Worm (Caenorhabditis elegans) whole organism, L1 larva: ENCODE data around the gene pat-12.

Experiments
- egl-27 ChIP-seq, 2 experiments: fragments of 150-350 bp in 1 of 2; sonication (generic microtip); optimal IDR thresholded peaks; 3 replicates each; lab custom pipeline; 2017 to 2018; ENCODE audit warnings: missing biosample characterization in 2 of 2, missing genetic modification characterization in 2 of 2, missing genetic modification reagents in 2 of 2
- elt-3 ChIP-seq, 6 experiments: fragments of 150-350 bp in 1 of 6; sonication (generic microtip); optimal IDR thresholded peaks; 2 replicates each; lab custom pipeline; 2017 to 2018; ENCODE audit warnings: missing biosample characterization in 6 of 6, missing genetic modification characterization in 6 of 6, inconsistent platforms in 1 of 6
- fos-1 ChIP-seq: fragments of 150-350 bp; optimal IDR thresholded peaks from 2 replicates; lab custom pipeline; 2014; ENCODE audit warnings: missing biosample characterization, missing genetic modification characterization
- grh-1 ChIP-seq: fragments of 200-800 bp; sonication (Bioruptor generic); IDR thresholded peaks from 2 replicates; pipeline ENCODE4 v1.3.6; 2022; ENCODE audit warnings: missing genetic modification reagents, missing genetic modification characterization, missing compliant biosample characterization
- lin-35 ChIP-seq, 2 experiments: fragments of 150-350 bp; optimal IDR thresholded peaks; 2 replicates each; lab custom pipeline; 2014; ENCODE audit warnings: missing biosample characterization in 2 of 2, missing genetic modification characterization in 2 of 2, missing genetic modification reagents in 2 of 2
- lin-39 ChIP-seq: fragments of 150-350 bp; optimal IDR thresholded peaks from 2 replicates; lab custom pipeline; 2014; ENCODE audit warnings: missing biosample characterization, missing genetic modification reagents, missing genetic modification characterization
- lir-3 ChIP-seq: sonication (generic microtip); optimal IDR thresholded peaks from 2 replicates; lab custom pipeline; 2016; ENCODE audit warnings: mild to moderate bottlenecking, missing genetic modification characterization, moderate library complexity, missing compliant biosample characterization; ENCODE audit not compliant: poor library complexity
- nhr-11 ChIP-seq: fragments of 150-350 bp; optimal IDR thresholded peaks from 2 replicates; lab custom pipeline; 2014; ENCODE audit warnings: missing biosample characterization, missing genetic modification characterization
- nhr-237 ChIP-seq: fragments of 150-350 bp; optimal IDR thresholded peaks from 2 replicates; lab custom pipeline; 2014; ENCODE audit warnings: missing biosample characterization, missing genetic modification characterization
- pag-3 ChIP-seq: sonication (generic microtip); optimal IDR thresholded peaks from 2 replicates; lab custom pipeline; 2017; ENCODE audit warnings: missing genetic modification characterization, mild to moderate bottlenecking, missing compliant biosample characterization, antibody characterized with exemption, borderline replicate concordance; ENCODE audit not compliant: insufficient read depth
- skn-1 ChIP-seq: fragments of 150-350 bp; optimal IDR thresholded peaks from 2 replicates; lab custom pipeline; 2014; ENCODE audit warnings: missing biosample characterization, missing genetic modification characterization
- snpc-4 ChIP-seq: fragments of 150-350 bp; optimal IDR thresholded peaks from 2 replicates; lab custom pipeline; 2014; ENCODE audit warnings: missing biosample characterization, missing genetic modification characterization
- snu-23 ChIP-seq: sonication (generic microtip); optimal IDR thresholded peaks from 2 replicates; lab custom pipeline; 2016; ENCODE audit warnings: missing genetic modification characterization, missing compliant biosample characterization
- unc-62 ChIP-seq: fragments of 150-350 bp; optimal IDR thresholded peaks from 2 replicates; lab custom pipeline; 2014; ENCODE audit warnings: missing biosample characterization, missing genetic modification reagents, missing genetic modification characterization

- no peak for TF ChIP-seq unc-62 (GFP tag; lab: Kevin White, UChicago)
- TF ChIP-seq grh-1 (GFP tag; lab: Robert Waterston, UW) = no peak
- no peak for TF ChIP-seq egl-27 (tag; optimal IDR thresholded peaks at IDR 0.05; lab: Kevin White, UChicago)
- no peak for TF ChIP-seq skn-1 (tag; lab: Kevin White, UChicago)
- no peak for TF ChIP-seq snpc-4 (tag; lab: Kevin White, UChicago)
- TF ChIP-seq fos-1 = no peak
- no peak for TF ChIP-seq elt-3 (tag; optimal IDR thresholded peaks at IDR 0.05; lab: Kevin White, UChicago)
- TF ChIP-seq snu-23 = no peak
- TF ChIP-seq nhr-11 = no peak
- TF ChIP-seq nhr-237 (tag; lab: Kevin White, UChicago) = no peak
- no peak for TF ChIP-seq pag-3
- TF ChIP-seq lin-35 (GFP tag; optimal IDR thresholded peaks at IDR 0.05; lab: Kevin White, UChicago) = no peak
- no peak for TF ChIP-seq lin-39 (tag; lab: Kevin White, UChicago)
- no peak for TF ChIP-seq lir-3 (tag; lab: Kevin White, UChicago)
These were observed 12.7 kb upstream of the pat-12 start, which contains the start of gene ptl-1 for ce11 chrIII:764884-765283.
